Fruit fly (Drosophila melanogaster) whole organism, embryonic: ENCODE data around the gene Lip3.

Experiments
- Adf1 ChIP-seq: fragments of 200-800 bp; sonication (Bioruptor generic); IDR thresholded peaks from 2 replicates; pipeline ENCODE4 v1.3.6; 2022; ENCODE audit warnings: missing biosample characterization, missing genetic modification characterization
- BEAF-32 ChIP-seq: fragments of 200-800 bp; sonication (Bioruptor generic); optimal IDR thresholded peaks from 3 replicates; lab custom pipeline; 2017; ENCODE audit warnings: missing biosample characterization, missing genetic modification characterization, mild to moderate bottlenecking, moderate library complexity, missing genetic modification reagents
- Bdp1 ChIP-seq: fragments of 200-800 bp; sonication (Bioruptor generic); optimal IDR thresholded peaks from 3 replicates; lab custom pipeline; 2016; ENCODE audit warnings: missing biosample characterization, missing genetic modification characterization
- Bgb ChIP-seq: fragments of 200-800 bp; sonication (Bioruptor generic); IDR thresholded peaks from 2 replicates; pipeline ENCODE4 v1.3.6; 2022; ENCODE audit warnings: missing biosample characterization, missing genetic modification characterization; ENCODE audit not compliant: partially characterized antibody
- CG10267 ChIP-seq: fragments of 200-800 bp; sonication (Bioruptor generic); optimal IDR thresholded peaks from 2 replicates; lab custom pipeline; 2018; ENCODE audit warnings: missing biosample characterization, mild to moderate bottlenecking, missing genetic modification characterization, moderate library complexity
- CG10654 ChIP-seq: fragments of 200-800 bp; sonication (Bioruptor generic); optimal IDR thresholded peaks from 2 replicates; lab custom pipeline; 2016; ENCODE audit warnings: missing biosample characterization, missing genetic modification characterization
- CG10959 ChIP-seq: fragments of 200-800 bp; sonication (Bioruptor generic); IDR thresholded peaks from 2 replicates; pipeline ENCODE4 v1.3.6; 2022; ENCODE audit warnings: missing biosample characterization, missing genetic modification characterization
- CG12769 ChIP-seq: fragments of 200-800 bp; sonication (Bioruptor generic); optimal IDR thresholded peaks from 2 replicates; lab custom pipeline; 2019; ENCODE audit warnings: missing biosample characterization, mild to moderate bottlenecking, missing genetic modification characterization, moderate library complexity
- CG14441 ChIP-seq: fragments of 200-800 bp; sonication (Bioruptor generic); IDR thresholded peaks from 2 replicates; pipeline ENCODE4 v1.3.6; 2022; ENCODE audit warnings: missing biosample characterization, missing genetic modification characterization
- CG15514 ChIP-seq: fragments of 200-800 bp; sonication (Bioruptor generic); optimal IDR thresholded peaks from 3 replicates; lab custom pipeline; 2017; ENCODE audit warnings: missing biosample characterization, missing genetic modification characterization, mild to moderate bottlenecking, moderate library complexity, missing genetic modification reagents
- CG15601 ChIP-seq: fragments of 200-800 bp; sonication (Bioruptor generic); optimal IDR thresholded peaks from 3 replicates; lab custom pipeline; 2019; ENCODE audit warnings: missing biosample characterization, mild to moderate bottlenecking, missing genetic modification characterization, moderate library complexity
- CG16863 ChIP-seq: fragments of 200-800 bp; sonication (Bioruptor generic); optimal IDR thresholded peaks from 3 replicates; lab custom pipeline; 2016; ENCODE audit warnings: missing biosample characterization, missing genetic modification characterization
- CG2678 ChIP-seq: fragments of 200-800 bp; sonication (Bioruptor generic); optimal IDR thresholded peaks from 3 replicates; lab custom pipeline; 2019; ENCODE audit warnings: missing biosample characterization, mild to moderate bottlenecking, missing genetic modification characterization, moderate library complexity
- CG2875 ChIP-seq: fragments of 200-800 bp; sonication (Bioruptor generic); optimal IDR thresholded peaks from 2 replicates; lab custom pipeline; 2017; ENCODE audit warnings: missing biosample characterization, mild to moderate bottlenecking, missing genetic modification characterization, missing genetic modification reagents
- CG32767 ChIP-seq: fragments of 200-800 bp; sonication (Bioruptor generic); IDR thresholded peaks from 2 replicates; pipeline ENCODE4 v1.3.6; 2022; ENCODE audit warnings: missing biosample characterization, missing genetic modification characterization
- CG34224 ChIP-seq: fragments of 200-800 bp; sonication (Bioruptor generic); IDR thresholded peaks from 3 replicates; pipeline ENCODE4 v1.3.6; 2022; ENCODE audit warnings: missing biosample characterization, missing genetic modification characterization; ENCODE audit not compliant: partially characterized antibody
- CG4424 ChIP-seq: fragments of 200-800 bp; sonication (Bioruptor generic); optimal IDR thresholded peaks from 3 replicates; lab custom pipeline; 2016; ENCODE audit warnings: missing biosample characterization, missing genetic modification characterization
- CG5245 ChIP-seq: fragments of 200-800 bp; sonication (Bioruptor generic); optimal IDR thresholded peaks from 3 replicates; lab custom pipeline; 2016; ENCODE audit warnings: missing biosample characterization, missing genetic modification characterization
- CG6689 ChIP-seq: fragments of 200-800 bp; sonication (Bioruptor generic); IDR thresholded peaks from 2 replicates; pipeline ENCODE4 v1.3.6; 2022; ENCODE audit warnings: missing biosample characterization, missing genetic modification characterization
- CG8924 ChIP-seq: fragments of 200-800 bp; optimal IDR thresholded peaks from 3 replicates; lab custom pipeline; 2019; ENCODE audit warnings: missing biosample characterization, mild to moderate bottlenecking, missing genetic modification characterization, moderate library complexity
- CG9437 ChIP-seq: fragments of 200-800 bp; sonication (Bioruptor generic); optimal IDR thresholded peaks from 2 replicates; lab custom pipeline; 2018; ENCODE audit warnings: missing biosample characterization, mild to moderate bottlenecking, missing genetic modification characterization
- CG9797 ChIP-seq: fragments of 200-800 bp; sonication (Bioruptor generic); optimal IDR thresholded peaks from 3 replicates; lab custom pipeline; 2018; ENCODE audit warnings: missing biosample characterization, mild to moderate bottlenecking, missing genetic modification characterization
- CoRest ChIP-seq: fragments of 200-800 bp; sonication (Bioruptor generic); optimal IDR thresholded peaks from 3 replicates; lab custom pipeline; 2018; ENCODE audit warnings: missing biosample characterization, mild to moderate bottlenecking, missing genetic modification characterization, moderate library complexity
- Doc3 ChIP-seq: fragments of 200-800 bp; sonication (Bioruptor generic); IDR thresholded peaks from 3 replicates; pipeline ENCODE4 v1.3.6; 2022; ENCODE audit warnings: missing biosample characterization, missing genetic modification characterization; ENCODE audit not compliant: partially characterized antibody
- Hr51 ChIP-seq, 2 experiments: fragments of 200-800 bp; sonication (Bioruptor generic); optimal IDR thresholded peaks; 2 replicates in 1 of 2; 3 replicates in 1 of 2; lab custom pipeline; 2016 to 2018; ENCODE audit warnings: missing biosample characterization in 2 of 2, missing genetic modification characterization in 2 of 2, mild to moderate bottlenecking in 1 of 2, moderate library complexity in 1 of 2
- Myb ChIP-seq: fragments of 200-800 bp; sonication (Bioruptor generic); optimal IDR thresholded peaks from 2 replicates; lab custom pipeline; 2016; ENCODE audit warnings: missing biosample characterization, missing genetic modification characterization
- Opbp ChIP-seq: fragments of 200-800 bp; sonication (Bioruptor generic); IDR thresholded peaks from 3 replicates; pipeline ENCODE4 v1.3.6; 2022; ENCODE audit warnings: missing biosample characterization, missing genetic modification characterization; ENCODE audit not compliant: partially characterized antibody
- PHDP ChIP-seq: fragments of 200-800 bp; sonication (Bioruptor generic); optimal IDR thresholded peaks from 3 replicates; lab custom pipeline; 2018; ENCODE audit warnings: missing biosample characterization, mild to moderate bottlenecking, missing genetic modification characterization, moderate library complexity
- Six4 ChIP-seq: fragments of 200-800 bp; sonication (Bioruptor generic); optimal IDR thresholded peaks from 2 replicates; lab custom pipeline; 2016; ENCODE audit warnings: missing biosample characterization, missing genetic modification characterization
- aop ChIP-seq: fragments of 200-800 bp; sonication (Bioruptor generic); IDR thresholded peaks from 2 replicates; pipeline ENCODE4 v1.3.6; 2022; ENCODE audit warnings: missing biosample characterization, missing genetic modification characterization
- ap ChIP-seq: fragments of 200-800 bp; sonication (Bioruptor generic); IDR thresholded peaks from 2 replicates; pipeline ENCODE4 v1.3.6; 2022; ENCODE audit warnings: missing biosample characterization, missing genetic modification characterization
- croc ChIP-seq: fragments of 200-800 bp; sonication (Bioruptor generic); conservative IDR thresholded peaks from 3 replicates; pipeline ENCODE4 v1.3.6; 2022; ENCODE audit warnings: missing biosample characterization, missing genetic modification characterization
- da ChIP-seq: fragments of 200-800 bp; sonication (Bioruptor generic); optimal IDR thresholded peaks from 2 replicates; lab custom pipeline; 2016; ENCODE audit warnings: missing biosample characterization, missing genetic modification characterization
- dmrt99B ChIP-seq: fragments of 200-800 bp; sonication (Bioruptor generic); optimal IDR thresholded peaks from 2 replicates; lab custom pipeline; 2018; ENCODE audit warnings: missing biosample characterization, mild to moderate bottlenecking, missing genetic modification characterization, moderate library complexity
- ewg ChIP-seq: fragments of 200-800 bp; sonication (Bioruptor generic); optimal IDR thresholded peaks from 3 replicates; lab custom pipeline; 2017; ENCODE audit warnings: mild to moderate bottlenecking, missing biosample characterization, missing genetic modification reagents, missing genetic modification characterization
- gt ChIP-seq: fragments of 200-800 bp; sonication (Bioruptor generic); IDR thresholded peaks from 2 replicates; pipeline ENCODE4 v1.3.6; 2022; ENCODE audit warnings: missing biosample characterization, missing genetic modification characterization
- lilli ChIP-seq: fragments of 200-800 bp; sonication (Bioruptor generic); optimal IDR thresholded peaks from 3 replicates; lab custom pipeline; 2016; ENCODE audit warnings: missing biosample characterization, missing genetic modification characterization
- mirr ChIP-seq: fragments of 200-800 bp; sonication (Bioruptor generic); optimal IDR thresholded peaks from 3 replicates; lab custom pipeline; 2018; ENCODE audit warnings: missing biosample characterization, mild to moderate bottlenecking, missing genetic modification characterization
- onecut ChIP-seq: fragments of 200-800 bp; sonication (Bioruptor generic); IDR thresholded peaks from 2 replicates; pipeline ENCODE4 v1.3.6; 2022; ENCODE audit warnings: missing biosample characterization, missing genetic modification characterization
- org-1 ChIP-seq: fragments of 200-800 bp; sonication (Bioruptor generic); optimal IDR thresholded peaks from 2 replicates; lab custom pipeline; 2017; ENCODE audit warnings: missing biosample characterization, missing genetic modification characterization
- psq ChIP-seq: fragments of 200-800 bp; sonication (Bioruptor generic); optimal IDR thresholded peaks from 2 replicates; lab custom pipeline; 2017; ENCODE audit warnings: missing biosample characterization, missing genetic modification characterization
- rib ChIP-seq: fragments of 200-800 bp; sonication (Bioruptor generic); IDR thresholded peaks from 2 replicates; pipeline ENCODE4 v1.3.6; 2022; ENCODE audit warnings: missing biosample characterization, missing genetic modification characterization
- sens ChIP-seq: fragments of 200-800 bp; sonication (Bioruptor generic); peaks from one replicate; lab custom pipeline; 2016; ENCODE audit warnings: missing biosample characterization, missing genetic modification characterization
- sob ChIP-seq: fragments of 200-800 bp; sonication (Bioruptor generic); IDR thresholded peaks from 2 replicates; pipeline ENCODE4 v1.3.6; 2022; ENCODE audit warnings: missing biosample characterization, missing genetic modification characterization
- sug ChIP-seq: fragments of 200-800 bp; optimal IDR thresholded peaks from 2 replicates; lab custom pipeline; 2019; ENCODE audit warnings: missing biosample characterization, mild to moderate bottlenecking, missing genetic modification characterization, moderate library complexity
- tgo ChIP-seq: fragments of 200-800 bp; sonication (Bioruptor generic); IDR thresholded peaks from 3 replicates; pipeline ENCODE4 v1.3.6; 2022; ENCODE audit warnings: missing biosample characterization, missing genetic modification characterization
- vvl ChIP-seq: fragments of 200-800 bp; sonication (Bioruptor generic); IDR thresholded peaks from 2 replicates; pipeline ENCODE4 v1.3.6; 2022; ENCODE audit warnings: missing biosample characterization, missing genetic modification characterization
- yki ChIP-seq: fragments of >200 bp; optimal IDR thresholded peaks from 3 replicates; lab custom pipeline; 2018
- zfh1 ChIP-seq: fragments of 200-800 bp; sonication (Bioruptor generic); IDR thresholded peaks from 3 replicates; pipeline ENCODE4 v1.3.6; 2022; ENCODE audit warnings: missing biosample characterization, missing genetic modification characterization

The Lip3 gene

dm6 chr3R:13400902-13401721 lies 29.4 kb upstream of the Lip3 start (continued):
- no peak; the same call in 1 of the 2 replicates for TF ChIP-seq Bgb
- peak; percentile 86 for TF ChIP-seq CG2875 (GFP tag; lab: Kevin White, UChicago)
- peak; percentile 80 for TF ChIP-seq sob (GFP tag; lab: Robert Waterston, UW)
- peak; percentile 23 for TF ChIP-seq mirr
- TF ChIP-seq CoRest (tag; lab: Kevin White, UChicago), result peak; percentile 96
- TF ChIP-seq CG32767, result peak; percentile 86
- TF ChIP-seq CG15601, result peak; percentile 83
- TF ChIP-seq dmrt99B (tag; lab: Kevin White, UChicago), result peak; percentile 96
- no peak for TF ChIP-seq aop (GFP tag; lab: Robert Waterston, UW)
- TF ChIP-seq croc (GFP tag; lab: Robert Waterston, UW), result peak; percentile 81
- TF ChIP-seq Hr51 (GFP tag; optimal IDR thresholded peaks at IDR 0.05; lab: Kevin White, UChicago), result peak; percentile 86 to 93
- peak; percentile 84 for TF ChIP-seq ewg (GFP tag; lab: Kevin White, UChicago)
- peak; percentile 82 for TF ChIP-seq zfh1 (GFP tag; lab: Robert Waterston, UW)
- TF ChIP-seq rib (GFP tag; lab: Robert Waterston, UW), result peak; percentile 77
- TF ChIP-seq BEAF-32 (GFP tag; lab: Kevin White, UChicago), result no peak
- TF ChIP-seq tgo (GFP tag; lab: Robert Waterston, UW), result peak; percentile 88
- TF ChIP-seq onecut (GFP tag; lab: Robert Waterston, UW), result peak; percentile 53
- peak; percentile 90 for TF ChIP-seq CG16863 (GFP tag; lab: Kevin White, UChicago)
- peak; percentile 99 for TF ChIP-seq sens
- TF ChIP-seq Doc3 (GFP tag; lab: Robert Waterston, UW), result no peak
- TF ChIP-seq lilli, result peak; percentile 91
- peak; percentile 80 for TF ChIP-seq CG15514
- TF ChIP-seq CG5245 (GFP tag; lab: Kevin White, UChicago), result peak; percentile 61
- peak; percentile 90 for TF ChIP-seq CG6689 (GFP tag; lab: Robert Waterston, UW)
- peak; percentile 84 for TF ChIP-seq CG10267
- TF ChIP-seq CG9797, result no peak
- no peak; the same call in 2 of the 3 replicates for TF ChIP-seq CG34224 (GFP tag; lab: Robert Waterston, UW)
- TF ChIP-seq CG10654 (GFP tag; lab: Kevin White, UChicago), result peak; percentile 85
- TF ChIP-seq CG4424, result peak; percentile 86
- peak; percentile 85 for TF ChIP-seq CG12769 (tag; lab: Kevin White, UChicago)
- peak; percentile 89 for TF ChIP-seq vvl (GFP tag; lab: Robert Waterston, UW)
- TF ChIP-seq CG14441 (GFP tag; lab: Robert Waterston, UW), result peak; percentile 84
- TF ChIP-seq org-1, result peak; percentile 88
- no peak for TF ChIP-seq Opbp (GFP tag; lab: Robert Waterston, UW)
- no peak for TF ChIP-seq yki (lab: Kevin White, UChicago)
- peak; percentile 85 for TF ChIP-seq Six4 (GFP tag; lab: Kevin White, UChicago)
- TF ChIP-seq sug (tag; lab: Kevin White, UChicago), result peak; percentile 76
- TF ChIP-seq gt (GFP tag; lab: Robert Waterston, UW), result 0 out of 2 replicates have a peak, but pooled peaks have one; percentile 31
- TF ChIP-seq Myb (GFP tag; lab: Kevin White, UChicago), result peak; percentile 76
- TF ChIP-seq da, result peak; percentile 76
- TF ChIP-seq CG8924 (tag; lab: Kevin White, UChicago), result peak; percentile 92
- peak; percentile 94 for TF ChIP-seq CG2678 (tag; lab: Kevin White, UChicago)
- TF ChIP-seq CG10959 (GFP tag; lab: Robert Waterston, UW), result peak; percentile 32
- peak; percentile 91 for TF ChIP-seq PHDP
- TF ChIP-seq Adf1 (GFP tag; lab: Robert Waterston, UW), result 0 out of 2 replicates have a peak, but pooled peaks have one; percentile 45
- TF ChIP-seq Bdp1 (GFP tag; lab: Kevin White, UChicago), result peak; percentile 79
- peak; percentile 88 for TF ChIP-seq CG9437 (GFP tag; lab: Kevin White, UChicago)
- peak; percentile 68 for TF ChIP-seq ap
- peak; percentile 74 for TF ChIP-seq psq
